Fruit fly (Drosophila melanogaster) whole organism: ENCODE data around the gene Setx.

ENCODE experiments used
- CG8478 ChIP-seq: fragments of >200 bp; optimal IDR thresholded peaks from 2 replicates; lab custom pipeline; 2018; ENCODE audit warnings: inconsistent platforms
- Dll ChIP-seq: fragments of >200 bp; optimal IDR thresholded peaks from 2 replicates; lab custom pipeline; 2017
- EcR ChIP-seq, 2 experiments: fragments of >200 bp; optimal IDR thresholded peaks; 2 replicates each; lab custom pipeline; 2017; ENCODE audit warnings: missing biosample characterization in 2 of 2, missing genetic modification characterization in 2 of 2, missing genetic modification reagents in 2 of 2
- pan ChIP-seq: fragments of >200 bp; optimal IDR thresholded peaks from 2 replicates; lab custom pipeline; 2017
- psq ChIP-seq: fragments of >200 bp; optimal IDR thresholded peaks from 2 replicates; lab custom pipeline; 2017
- usp ChIP-seq: fragments of >200 bp; optimal IDR thresholded peaks from 2 replicates; lab custom pipeline; 2017; ENCODE audit warnings: missing biosample characterization, missing genetic modification characterization, mixed read lengths

Setx gene

DNA sequence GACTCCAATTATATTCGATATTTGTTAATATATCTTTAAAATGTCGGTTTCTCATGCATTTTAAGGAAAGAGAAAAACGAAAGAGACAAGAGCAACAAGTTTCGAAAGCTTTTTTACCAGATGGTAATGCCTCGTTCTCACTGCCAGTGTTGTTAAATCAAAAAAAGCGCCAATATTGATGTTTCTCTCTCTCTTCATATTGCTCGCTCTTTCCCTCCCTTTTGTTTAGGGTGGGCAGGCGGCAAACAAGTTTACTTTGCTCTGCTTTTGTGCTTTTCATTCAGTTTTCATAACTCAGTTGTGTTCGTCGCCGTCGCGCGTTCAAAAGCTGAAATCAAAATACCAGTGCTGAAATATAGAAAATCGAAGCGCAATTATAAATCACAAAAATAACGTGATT lies 55.5 kb downstream of the Setx start:
- no peak for TF ChIP-seq CG8478 (lab: Kevin White, UChicago)
- no peak for TF ChIP-seq pan (lab: Kevin White, UChicago)
- TF ChIP-seq EcR (GFP tag; optimal IDR thresholded peaks at IDR 0.05; lab: Kevin White, UChicago), result no peak
- TF ChIP-seq psq (lab: Kevin White, UChicago), result no peak
- TF ChIP-seq Dll (lab: Kevin White, UChicago), result no peak
- TF ChIP-seq usp (GFP tag; lab: Kevin White, UChicago), result no peak
